Fruit fly (Drosophila melanogaster): ENCODE measurements around the gene CheA75a.

dm6 chr3L:18215669-18216068 is 36.2 kb upstream of the CheA75a start:
- TF ChIP-seq Myc (optimal IDR thresholded peaks at IDR 0.05) = no peak
- no peak for TF ChIP-seq psq (optimal IDR thresholded peaks at IDR 0.05)
- no peak for TF ChIP-seq h (optimal IDR thresholded peaks at IDR 0.05)
- no peak for TF ChIP-seq insv (optimal IDR thresholded peaks at IDR 0.05)
- TF ChIP-seq ttk (optimal IDR thresholded peaks at IDR 0.05) = no peak

Data from Kc167 (cell line).